Worm (Caenorhabditis elegans) whole organism, L4 larva: ENCODE results near the gene ZK430.5.

Experiments used
- ama-1 ChIP-seq: fragments of 150-350 bp; optimal IDR thresholded peaks from 2 replicates; lab custom pipeline; 2014; ENCODE audit warnings: inconsistent platforms, mixed read lengths
- daf-19 ChIP-seq: fragments of 200-800 bp; sonication (Bioruptor generic); conservative IDR thresholded peaks from 2 replicates; pipeline ENCODE4 v1.3.6; 2022; ENCODE audit warnings: missing genetic modification characterization, missing compliant biosample characterization
- egl-27 ChIP-seq: sonication (generic microtip); optimal IDR thresholded peaks from 3 replicates; lab custom pipeline; 2017; ENCODE audit warnings: missing biosample characterization, missing genetic modification reagents, missing genetic modification characterization
- unc-39 ChIP-seq: sonication (generic microtip); optimal IDR thresholded peaks from 2 replicates; lab custom pipeline; 2017; ENCODE audit warnings: missing biosample characterization, missing genetic modification characterization

DNA sequence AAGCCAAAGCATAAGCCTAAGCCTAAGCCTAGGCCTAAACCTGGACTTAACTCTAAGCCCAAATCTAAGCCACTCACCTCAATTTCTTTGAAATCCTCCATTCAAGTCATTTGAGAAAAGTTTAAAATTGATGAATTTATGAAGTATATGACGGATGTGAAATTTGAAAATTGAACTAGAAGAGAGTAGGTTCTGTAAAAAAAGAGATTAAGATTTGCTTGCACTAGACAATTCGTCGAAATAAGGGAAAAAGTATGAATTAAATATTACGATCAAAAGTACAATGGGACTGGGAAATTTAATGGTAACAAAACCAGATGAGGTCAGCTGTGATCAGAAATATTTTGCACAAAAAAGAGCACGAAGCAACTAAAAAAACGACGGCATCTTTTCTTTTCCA, 47.6 kb downstream of the ZK430.5 start, which contains the start of gene twk-2:
- TF ChIP-seq egl-27 (tag; lab: Kevin White, UChicago) (no peak), ama-1 (lab: Kevin White, UChicago) (no peak), unc-39 (tag; lab: Kevin White, UChicago) (no peak), daf-19 (no peak)
